Fruit fly (Drosophila melanogaster) whole organism, embryonic: Measurements from ENCODE around the gene CG14903.

Experiments
- Blimp-1 ChIP-seq: fragments of 200-800 bp; sonication (Bioruptor generic); optimal IDR thresholded peaks from 3 replicates; lab custom pipeline; 2018; ENCODE audit warnings: missing biosample characterization, missing genetic modification characterization, mild to moderate bottlenecking, moderate library complexity, missing genetic modification reagents
- Bteb2 ChIP-seq: fragments of 200-800 bp; sonication (Bioruptor generic); optimal IDR thresholded peaks from 2 replicates; lab custom pipeline; 2016; ENCODE audit warnings: missing biosample characterization, missing genetic modification characterization
- CG10274 ChIP-seq: fragments of 200-800 bp; sonication (Bioruptor generic); optimal IDR thresholded peaks from 3 replicates; lab custom pipeline; 2017; ENCODE audit warnings: missing biosample characterization, mild to moderate bottlenecking, missing genetic modification characterization
- CG10543 ChIP-seq: fragments of 200-800 bp; sonication (Bioruptor generic); optimal IDR thresholded peaks from 3 replicates; lab custom pipeline; 2017; ENCODE audit warnings: missing biosample characterization, mild to moderate bottlenecking, missing genetic modification characterization, moderate library complexity
- CG10959 ChIP-seq: fragments of 200-800 bp; sonication (Bioruptor generic); IDR thresholded peaks from 2 replicates; pipeline ENCODE4 v1.3.6; 2022; ENCODE audit warnings: missing biosample characterization, missing genetic modification characterization
- CG12299 ChIP-seq: fragments of 200-800 bp; sonication (Bioruptor generic); optimal IDR thresholded peaks from 2 replicates; lab custom pipeline; 2018; ENCODE audit warnings: missing biosample characterization, mild to moderate bottlenecking, missing genetic modification characterization
- CG12391 ChIP-seq: fragments of 200-800 bp; sonication (Bioruptor generic); optimal IDR thresholded peaks from 3 replicates; lab custom pipeline; 2018; ENCODE audit warnings: missing biosample characterization, mild to moderate bottlenecking, missing genetic modification characterization, moderate library complexity
- CG12942 ChIP-seq: fragments of 200-800 bp; sonication (Bioruptor generic); optimal IDR thresholded peaks from 3 replicates; lab custom pipeline; 2016; ENCODE audit warnings: missing biosample characterization, missing genetic modification characterization
- CG13296 ChIP-seq: fragments of 200-800 bp; sonication (Bioruptor generic); optimal IDR thresholded peaks from 3 replicates; lab custom pipeline; 2018; ENCODE audit warnings: missing biosample characterization, mild to moderate bottlenecking, missing genetic modification characterization
- CG1603 ChIP-seq: fragments of 200-800 bp; sonication (Bioruptor generic); optimal IDR thresholded peaks from 2 replicates; lab custom pipeline; 2019; ENCODE audit warnings: missing biosample characterization, mild to moderate bottlenecking, missing genetic modification characterization, moderate library complexity
- CG17186 ChIP-seq: fragments of 200-800 bp; sonication (Bioruptor generic); optimal IDR thresholded peaks from 3 replicates; lab custom pipeline; 2017; ENCODE audit warnings: missing biosample characterization, missing genetic modification reagents, missing genetic modification characterization
- CG1832 ChIP-seq: fragments of 200-800 bp; sonication (Bioruptor generic); optimal IDR thresholded peaks from 2 replicates; lab custom pipeline; 2017; ENCODE audit warnings: missing biosample characterization, mild to moderate bottlenecking, missing genetic modification characterization, inconsistent platforms
- CG3163 ChIP-seq: fragments of 200-800 bp; sonication (Bioruptor generic); optimal IDR thresholded peaks from 3 replicates; lab custom pipeline; 2016; ENCODE audit warnings: missing biosample characterization, missing genetic modification characterization
- CG32532 ChIP-seq: fragments of 200-800 bp; sonication (Bioruptor generic); IDR thresholded peaks from 2 replicates; pipeline ENCODE4 v1.3.6; 2022; ENCODE audit warnings: missing biosample characterization, missing genetic modification characterization
- CG3726 ChIP-seq: fragments of 200-800 bp; sonication (Bioruptor generic); IDR thresholded peaks from 3 replicates; pipeline ENCODE4, ENCODE4 v1.3.6; 2022; ENCODE audit warnings: missing biosample characterization, missing genetic modification characterization
- CG4282 ChIP-seq: fragments of 200-800 bp; sonication (Bioruptor generic); optimal IDR thresholded peaks from 2 replicates; lab custom pipeline; 2016; ENCODE audit warnings: missing biosample characterization, missing genetic modification characterization
- CG6654 ChIP-seq: fragments of 200-800 bp; sonication (Bioruptor generic); optimal IDR thresholded peaks from 2 replicates; lab custom pipeline; 2017; ENCODE audit warnings: missing biosample characterization, mild to moderate bottlenecking, missing genetic modification characterization
- CG6683 ChIP-seq: fragments of 200-800 bp; sonication (Bioruptor generic); optimal IDR thresholded peaks from 2 replicates; lab custom pipeline; 2017; ENCODE audit warnings: missing biosample characterization, mild to moderate bottlenecking, missing genetic modification characterization, missing genetic modification reagents
- CG6765 ChIP-seq: fragments of 200-800 bp; sonication (Bioruptor generic); optimal IDR thresholded peaks from 3 replicates; lab custom pipeline; 2017; ENCODE audit warnings: missing biosample characterization, mild to moderate bottlenecking, missing genetic modification characterization
- CG6854 ChIP-seq: fragments of 200-800 bp; sonication (Bioruptor generic); optimal IDR thresholded peaks from 3 replicates; lab custom pipeline; 2017; ENCODE audit warnings: missing biosample characterization, mild to moderate bottlenecking, missing genetic modification characterization
- CG7963 ChIP-seq: fragments of 200-800 bp; sonication (Bioruptor generic); IDR thresholded peaks from 3 replicates; pipeline ENCODE4 v1.3.6; 2022; ENCODE audit warnings: missing biosample characterization, missing genetic modification characterization; ENCODE audit not compliant: partially characterized antibody
- CoRest ChIP-seq: fragments of 200-800 bp; sonication (Bioruptor generic); optimal IDR thresholded peaks from 3 replicates; lab custom pipeline; 2018; ENCODE audit warnings: missing biosample characterization, mild to moderate bottlenecking, missing genetic modification characterization, moderate library complexity
- Doc3 ChIP-seq: fragments of 200-800 bp; sonication (Bioruptor generic); IDR thresholded peaks from 3 replicates; pipeline ENCODE4 v1.3.6; 2022; ENCODE audit warnings: missing biosample characterization, missing genetic modification characterization; ENCODE audit not compliant: partially characterized antibody
- Dref ChIP-seq: fragments of 200-800 bp; sonication (Bioruptor generic); IDR thresholded peaks from 2 replicates; pipeline ENCODE4 v1.3.6; 2022; ENCODE audit warnings: missing biosample characterization, missing genetic modification characterization
- E2f1 ChIP-seq: fragments of 200-800 bp; sonication (Bioruptor generic); IDR thresholded peaks from 2 replicates; pipeline ENCODE4 v1.3.6; 2022; ENCODE audit warnings: missing biosample characterization, missing genetic modification characterization
- Gug ChIP-seq: fragments of 200-800 bp; sonication (Bioruptor generic); IDR thresholded peaks from 4 replicates; pipeline ENCODE4 v1.3.6; 2022; ENCODE audit warnings: missing biosample characterization, missing genetic modification characterization
- HLH3B ChIP-seq: fragments of 200-800 bp; sonication (Bioruptor generic); IDR thresholded peaks from 2 replicates; pipeline ENCODE4 v1.3.6; 2022; ENCODE audit warnings: missing biosample characterization, missing genetic modification characterization
- Hmx ChIP-seq: fragments of 200-800 bp; sonication (Bioruptor generic); optimal IDR thresholded peaks from 2 replicates; lab custom pipeline; 2016; ENCODE audit warnings: missing biosample characterization, missing genetic modification characterization
- MESR4 ChIP-seq: fragments of 200-800 bp; sonication (Bioruptor generic); optimal IDR thresholded peaks from 2 replicates; lab custom pipeline; 2018; ENCODE audit warnings: missing biosample characterization, mild to moderate bottlenecking, missing genetic modification characterization, moderate library complexity
- Med ChIP-seq: fragments of 200-800 bp; sonication (Bioruptor generic); peaks from one replicate; lab custom pipeline; 2016; ENCODE audit warnings: missing biosample characterization, missing genetic modification characterization, mild to moderate bottlenecking, inconsistent platforms, moderate library complexity
- Ptx1 ChIP-seq: fragments of 200-800 bp; sonication (Bioruptor generic); IDR thresholded peaks from 2 replicates; pipeline ENCODE4 v1.3.6; 2022; ENCODE audit warnings: missing biosample characterization, missing genetic modification characterization
- Rfx ChIP-seq: fragments of 200-800 bp; sonication (Bioruptor generic); IDR thresholded peaks from 2 replicates; pipeline ENCODE4 v1.3.6; 2022; ENCODE audit warnings: missing biosample characterization, missing genetic modification characterization
- Sry-β ChIP-seq: fragments of 200-800 bp; sonication (Bioruptor generic); optimal IDR thresholded peaks from 2 replicates; lab custom pipeline; 2018; ENCODE audit warnings: missing biosample characterization, mild to moderate bottlenecking, missing genetic modification characterization, moderate library complexity
- bowl ChIP-seq: fragments of 200-800 bp; sonication (Bioruptor generic); IDR thresholded peaks from 2 replicates; pipeline ENCODE4 v1.3.6; 2022; ENCODE audit warnings: missing biosample characterization, missing genetic modification characterization
- croc ChIP-seq: fragments of 200-800 bp; sonication (Bioruptor generic); conservative IDR thresholded peaks from 3 replicates; pipeline ENCODE4 v1.3.6; 2022; ENCODE audit warnings: missing biosample characterization, missing genetic modification characterization
- cwo ChIP-seq: fragments of 200-800 bp; sonication (Bioruptor generic); optimal IDR thresholded peaks from 3 replicates; lab custom pipeline; 2017; ENCODE audit warnings: missing biosample characterization, missing genetic modification characterization, mild to moderate bottlenecking, moderate library complexity, missing genetic modification reagents
- emc ChIP-seq: fragments of 200-800 bp; sonication (Bioruptor generic); optimal IDR thresholded peaks from 2 replicates; lab custom pipeline; 2016; ENCODE audit warnings: missing biosample characterization, missing genetic modification characterization
- fd3F ChIP-seq: fragments of 200-800 bp; sonication (Bioruptor generic); optimal IDR thresholded peaks from 2 replicates; lab custom pipeline; 2018; ENCODE audit warnings: missing biosample characterization, mild to moderate bottlenecking, missing genetic modification characterization, moderate library complexity
- fd96Cb ChIP-seq: fragments of 200-800 bp; sonication (Bioruptor generic); optimal IDR thresholded peaks from 2 replicates; lab custom pipeline; 2018; ENCODE audit warnings: missing biosample characterization, mild to moderate bottlenecking, missing genetic modification characterization, moderate library complexity
- gsb ChIP-seq: fragments of 200-800 bp; sonication (Bioruptor generic); IDR thresholded peaks from 2 replicates; pipeline ENCODE4 v1.3.6; 2022; ENCODE audit warnings: missing biosample characterization, missing genetic modification characterization
- gt ChIP-seq: fragments of 200-800 bp; sonication (Bioruptor generic); IDR thresholded peaks from 2 replicates; pipeline ENCODE4 v1.3.6; 2022; ENCODE audit warnings: missing biosample characterization, missing genetic modification characterization
- mld ChIP-seq: fragments of 200-800 bp; sonication (Bioruptor generic); IDR thresholded peaks from 3 replicates; pipeline ENCODE4 v1.3.6; 2022; ENCODE audit warnings: missing biosample characterization, missing genetic modification characterization; ENCODE audit not compliant: partially characterized antibody
- org-1 ChIP-seq: fragments of 200-800 bp; sonication (Bioruptor generic); optimal IDR thresholded peaks from 2 replicates; lab custom pipeline; 2017; ENCODE audit warnings: missing biosample characterization, missing genetic modification characterization
- peb ChIP-seq: fragments of 200-800 bp; sonication (Bioruptor generic); IDR thresholded peaks from 2 replicates; pipeline ENCODE4 v1.3.6; 2022; ENCODE audit warnings: missing biosample characterization, missing genetic modification characterization
- pfk ChIP-seq: fragments of 200-800 bp; sonication (Bioruptor generic); optimal IDR thresholded peaks from 2 replicates; lab custom pipeline; 2018; ENCODE audit warnings: missing biosample characterization, mild to moderate bottlenecking, missing genetic modification characterization, moderate library complexity
- scrt ChIP-seq: fragments of 200-800 bp; sonication (Bioruptor generic); optimal IDR thresholded peaks from 2 replicates; lab custom pipeline; 2018; ENCODE audit warnings: missing biosample characterization, mild to moderate bottlenecking, missing genetic modification characterization, moderate library complexity
- sqz ChIP-seq: fragments of 200-800 bp; sonication (Bioruptor generic); optimal IDR thresholded peaks from 3 replicates; lab custom pipeline; 2018; ENCODE audit warnings: missing biosample characterization, mild to moderate bottlenecking, missing genetic modification characterization
- vfl ChIP-seq: fragments of 200-800 bp; sonication (Bioruptor generic); optimal IDR thresholded peaks from 2 replicates; lab custom pipeline; 2016; ENCODE audit warnings: missing biosample characterization, missing genetic modification characterization
- vvl ChIP-seq: fragments of 200-800 bp; sonication (Bioruptor generic); IDR thresholded peaks from 2 replicates; pipeline ENCODE4 v1.3.6; 2022; ENCODE audit warnings: missing biosample characterization, missing genetic modification characterization
- zf30C ChIP-seq: fragments of 200-800 bp; sonication (Bioruptor generic); optimal IDR thresholded peaks from 3 replicates; lab custom pipeline; 2018; ENCODE audit warnings: missing biosample characterization, mild to moderate bottlenecking, missing genetic modification characterization

CG14903 gene

DNA sequence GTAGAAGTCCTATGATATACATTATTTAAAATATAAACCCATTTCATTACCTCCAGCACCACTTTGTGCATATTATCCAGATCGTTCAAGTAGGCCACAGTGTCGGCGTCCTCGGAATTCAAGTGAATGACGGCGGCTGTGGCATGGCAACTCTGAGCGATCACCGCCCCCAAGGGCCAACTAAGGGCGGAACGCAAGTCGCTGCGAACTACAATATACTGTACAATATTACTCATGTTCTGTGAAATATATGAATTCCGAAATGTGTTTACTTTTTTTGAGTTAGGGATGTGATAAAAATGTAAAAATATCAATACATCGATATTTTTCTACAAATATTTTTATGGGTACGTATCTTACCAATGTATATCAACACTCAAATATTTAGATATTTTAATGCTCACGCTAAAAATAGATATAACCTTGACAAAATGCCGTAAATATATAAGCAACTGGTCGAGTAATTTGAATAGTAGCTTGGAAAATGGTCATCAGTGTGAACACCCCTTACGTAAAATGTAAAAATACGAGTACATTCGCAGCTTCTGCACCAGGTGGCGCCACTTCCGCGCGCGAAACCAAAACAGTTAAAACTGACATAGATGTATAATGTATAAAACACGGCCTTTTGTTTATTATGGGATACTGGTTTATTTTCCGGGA lies at the start of gene CG14903 (continued):
- no peak for TF ChIP-seq CG6854 (GFP tag; lab: Kevin White, UChicago)
- no peak for TF ChIP-seq fd96Cb
- TF ChIP-seq CG10543 (GFP tag; lab: Kevin White, UChicago) = no peak
- TF ChIP-seq CoRest (tag; lab: Kevin White, UChicago) = peak; percentile 64
- no peak for TF ChIP-seq Hmx (GFP tag; lab: Kevin White, UChicago)
- TF ChIP-seq Gug (GFP tag; lab: Robert Waterston, UW) = no peak
- TF ChIP-seq Dref = peak; percentile 53
- peak; percentile 58; the same call in 2 of the 3 replicates for TF ChIP-seq Doc3 (GFP tag; lab: Robert Waterston, UW)
- no peak for TF ChIP-seq emc
- TF ChIP-seq croc = no peak
- TF ChIP-seq CG32532 = no peak
- TF ChIP-seq CG17186 = peak; percentile 11
- TF ChIP-seq zf30C (GFP tag; lab: Kevin White, UChicago) = no peak
- no peak for TF ChIP-seq CG6683 (GFP tag; lab: Kevin White, UChicago)
- TF ChIP-seq HLH3B = peak; percentile 49; the same call in 1 of the 2 replicates
- no peak for TF ChIP-seq CG1832 (GFP tag; lab: Kevin White, UChicago)
- no peak; the same call in 1 of the 2 replicates for TF ChIP-seq vvl (GFP tag; lab: Robert Waterston, UW)
- no peak for TF ChIP-seq Sry-β (GFP tag; lab: Kevin White, UChicago)
- TF ChIP-seq CG6654 (GFP tag; lab: Kevin White, UChicago) = no peak
- no peak for TF ChIP-seq CG7963 (GFP tag; lab: Robert Waterston, UW)
- TF ChIP-seq pfk (GFP tag; lab: Kevin White, UChicago) = no peak
- peak; percentile 20; the same call in 1 of the 2 replicates for TF ChIP-seq Ptx1 (GFP tag; lab: Robert Waterston, UW)
- no peak for TF ChIP-seq CG10274 (GFP tag; lab: Kevin White, UChicago)
- no peak for TF ChIP-seq fd3F (GFP tag; lab: Kevin White, UChicago)
- no peak for TF ChIP-seq sqz (GFP tag; lab: Kevin White, UChicago)
- peak; percentile 38 for TF ChIP-seq MESR4 (GFP tag; lab: Kevin White, UChicago)
- TF ChIP-seq CG13296 (GFP tag; lab: Kevin White, UChicago) = no peak
- peak; percentile 15 for TF ChIP-seq CG12942 (GFP tag; lab: Kevin White, UChicago)
- TF ChIP-seq CG6765 = no peak
- no peak for TF ChIP-seq bowl (GFP tag; lab: Robert Waterston, UW)
- no peak for TF ChIP-seq scrt (GFP tag; lab: Kevin White, UChicago)
- TF ChIP-seq Med = peak; percentile 74
- no peak for TF ChIP-seq vfl
- TF ChIP-seq CG4282 (GFP tag; lab: Kevin White, UChicago) = no peak
- TF ChIP-seq E2f1 = no peak
- no peak for TF ChIP-seq mld (GFP tag; lab: Robert Waterston, UW)
- TF ChIP-seq CG1603 (tag; lab: Kevin White, UChicago) = peak; percentile 32
- no peak for TF ChIP-seq CG3163 (GFP tag; lab: Kevin White, UChicago)
- no peak for TF ChIP-seq peb
- peak; percentile 37 for TF ChIP-seq Blimp-1
- TF ChIP-seq CG3726 = no peak
- TF ChIP-seq cwo = no peak
- TF ChIP-seq gsb (GFP tag; lab: Robert Waterston, UW) = no peak
- no peak for TF ChIP-seq org-1 (GFP tag; lab: Kevin White, UChicago)
- TF ChIP-seq CG12299 = no peak
- peak; percentile 43 for TF ChIP-seq CG12391
- TF ChIP-seq Rfx (GFP tag; lab: Robert Waterston, UW) = peak; percentile 33; the same call in 1 of the 2 replicates
- no peak for TF ChIP-seq Bteb2 (GFP tag; lab: Kevin White, UChicago)
- no peak for TF ChIP-seq CG10959 (GFP tag; lab: Robert Waterston, UW)
- TF ChIP-seq gt (GFP tag; lab: Robert Waterston, UW) = no peak
